Worm (Caenorhabditis elegans): ENCODE results near the gene par-3.

The par-3 gene

DNA sequence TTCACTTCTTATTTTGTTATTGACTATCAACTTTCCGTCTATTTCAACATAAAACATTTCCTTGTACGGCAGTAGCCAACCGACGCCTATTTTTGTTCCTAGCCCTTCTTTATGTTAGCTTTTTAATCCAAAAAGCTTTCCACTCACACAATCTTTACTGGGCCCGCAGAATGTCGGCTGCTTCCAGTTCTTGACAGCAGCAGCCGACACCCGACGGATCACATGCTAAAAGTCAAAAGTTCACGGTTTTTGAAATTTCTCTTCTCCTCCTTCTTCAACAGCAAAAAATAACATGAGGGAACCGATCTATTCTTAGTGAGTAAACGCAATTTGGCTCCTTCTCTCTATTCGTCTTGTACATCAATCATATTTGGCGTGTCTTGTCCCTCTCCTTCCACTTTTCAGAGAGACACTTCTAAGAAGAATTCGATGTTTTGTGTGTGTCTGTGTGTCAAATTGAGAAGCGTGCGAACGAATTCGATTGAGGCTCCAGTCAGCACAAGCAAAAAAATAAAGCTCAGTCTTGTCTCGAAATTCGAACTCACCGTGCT lies 31.5 kb upstream of the par-3 start:
- TF ChIP-seq lin-14 (GFP tag; optimal IDR thresholded peaks at IDR 0.05) (peak; percentile 69), egl-27 (tag; optimal IDR thresholded peaks at IDR 0.05) (no peak), unc-30 (tag; optimal IDR thresholded peaks at IDR 0.05) (no peak), nhr-11 (tag; optimal IDR thresholded peaks at IDR 0.05) (no peak), snpc-4 (tag; optimal IDR thresholded peaks at IDR 0.05) (peak; percentile 87), ces-1 (GFP tag; optimal IDR thresholded peaks at IDR 0.05) (peak; percentile 45), fkh-10 (GFP tag; optimal IDR thresholded peaks at IDR 0.05) (peak; percentile 89), lir-3 (tag; optimal IDR thresholded peaks at IDR 0.05; ENCODE audit: poor library complexity) (no peak)

DNA sequence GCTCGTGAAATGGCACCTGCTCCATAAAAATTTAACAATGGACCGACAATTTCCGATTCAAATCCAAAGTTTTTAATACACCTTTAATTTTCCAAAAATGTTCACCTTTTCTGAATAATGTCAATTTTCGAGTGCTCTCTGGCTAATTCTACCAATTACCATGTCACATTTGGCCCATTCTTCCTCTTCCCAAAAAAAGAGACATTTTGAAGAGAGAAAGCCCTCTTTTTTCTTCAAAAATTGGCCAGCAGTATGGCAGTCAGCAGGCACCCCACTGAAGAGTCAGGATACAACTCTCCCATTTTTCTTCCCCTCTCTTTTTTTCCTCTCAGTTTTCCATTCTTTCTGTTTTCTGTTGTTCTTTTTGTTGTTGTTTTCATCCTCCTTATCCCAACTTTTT lies 29.5 kb upstream of the par-3 start:
- TF ChIP-seq efl-3 (GFP tag; optimal IDR thresholded peaks at IDR 0.05) (no peak), lin-14 (GFP tag; optimal IDR thresholded peaks at IDR 0.05) (peak; percentile 48), lin-39 (tag; optimal IDR thresholded peaks at IDR 0.05) (no peak)

- TF ChIP-seq mef-2 (tag; optimal IDR thresholded peaks at IDR 0.05), result no peak
- no peak for TF ChIP-seq ceh-82 (tag; optimal IDR thresholded peaks at IDR 0.05)
- TF ChIP-seq pqm-1 (tag; optimal IDR thresholded peaks at IDR 0.05), result no peak
- no peak for TF ChIP-seq tlp-1 (tag; optimal IDR thresholded peaks at IDR 0.05)
- no peak for TF ChIP-seq sup-37 (GFP tag; optimal IDR thresholded peaks at IDR 0.05)
- TF ChIP-seq lin-14 (GFP tag; optimal IDR thresholded peaks at IDR 0.05), result no peak
- no peak for TF ChIP-seq hpl-2 (GFP tag; optimal IDR thresholded peaks at IDR 0.05)
- TF ChIP-seq C16A3.4 (tag; optimal IDR thresholded peaks at IDR 0.05), result no peak
- TF ChIP-seq pax-3 (tag; optimal IDR thresholded peaks at IDR 0.05), result no peak
- TF ChIP-seq elt-3 (tag; optimal IDR thresholded peaks at IDR 0.05), result no peak
- TF ChIP-seq ceh-8 (GFP tag; optimal IDR thresholded peaks at IDR 0.05), result no peak
- TF ChIP-seq zag-1 (tag; optimal IDR thresholded peaks at IDR 0.05), result no peak
- no peak for TF ChIP-seq blmp-1 (tag; optimal IDR thresholded peaks at IDR 0.05)
- no peak for TF ChIP-seq egl-27 (tag; optimal IDR thresholded peaks at IDR 0.05)
Measured at ce11 chrIII:5635179-5635578, 28.9 kb upstream of the par-3 start, which contains the start of gene ckk-1. ckk-1 (plus strand) TSS chrIII:5635479.

ce11 chrIII:5637297-5637876 lies 26.6 kb upstream of the par-3 start:
- TF ChIP-seq nhr-19 (GFP tag; conservative IDR thresholded peaks at IDR 0.05), result peak; percentile 90
- TF ChIP-seq snpc-4 (tag; optimal IDR thresholded peaks at IDR 0.05), result peak; percentile 53
- peak; percentile 81 for TF ChIP-seq grh-1 (GFP tag; IDR thresholded peaks at IDR 0.05)
- TF ChIP-seq isw-1 (GFP tag; IDR thresholded peaks at IDR 0.05), result peak; percentile 30; the same call in 1 of the 2 replicates
- TF ChIP-seq unc-98 (GFP tag; IDR thresholded peaks at IDR 0.05), result 0 out of 2 replicates have a peak, but pooled peaks have one; percentile 31
- peak; percentile 52; the same call in 1 of the 2 replicates for TF ChIP-seq ceh-88 (GFP tag; IDR thresholded peaks at IDR 0.05)
- peak; percentile 72; the same call in 1 of the 2 replicates for TF ChIP-seq mab-9 (GFP tag; IDR thresholded peaks at IDR 0.05)
- peak; percentile 24 for TF ChIP-seq nhr-71 (tag; optimal IDR thresholded peaks at IDR 0.05)
- TF ChIP-seq lin-14 (GFP tag; optimal IDR thresholded peaks at IDR 0.05), result peak; percentile 23
- peak; percentile 51 for TF ChIP-seq rnt-1 (tag; optimal IDR thresholded peaks at IDR 0.05)

DNA sequence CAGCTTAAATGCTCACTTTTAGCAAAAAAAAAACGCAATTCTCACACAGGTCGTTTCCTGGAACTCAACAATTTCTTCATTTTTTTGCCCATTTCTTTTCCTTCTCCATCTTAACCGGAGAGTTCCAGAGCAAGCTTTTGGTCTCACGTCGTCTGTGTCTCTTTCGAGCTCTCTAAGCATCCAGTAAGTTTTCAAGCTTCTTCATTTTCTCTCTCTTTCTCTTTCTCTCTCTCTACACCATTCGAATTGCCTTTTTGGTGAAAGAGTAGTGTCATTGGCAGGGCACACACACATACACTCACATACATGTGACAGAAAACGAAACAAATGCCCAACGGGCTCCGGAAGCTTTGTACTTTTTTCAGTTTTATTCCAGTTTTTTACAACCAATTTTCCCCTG lies 24.1 kb upstream of the par-3 start:
- no peak for TF ChIP-seq hpl-2 (GFP tag; optimal IDR thresholded peaks at IDR 0.05)
- no peak for TF ChIP-seq lin-15B (tag; optimal IDR thresholded peaks at IDR 0.05)
- TF ChIP-seq ama-1 (optimal IDR thresholded peaks at IDR 0.05), result no peak
- peak; percentile 15 for TF ChIP-seq mep-1 (tag; optimal IDR thresholded peaks at IDR 0.05)
- no peak for TF ChIP-seq C16A3.4 (tag; optimal IDR thresholded peaks at IDR 0.05)
- TF ChIP-seq nhr-47 (tag; optimal IDR thresholded peaks at IDR 0.05), result peak; percentile 74
- TF ChIP-seq egl-27 (tag; optimal IDR thresholded peaks at IDR 0.05), result no peak
- TF ChIP-seq vab-15 (tag; optimal IDR thresholded peaks at IDR 0.05), result no peak
- no peak for TF ChIP-seq jun-1 (tag; optimal IDR thresholded peaks at IDR 0.05)
- peak in 1 of 2 experiments; percentile 42 for TF ChIP-seq lin-35 (GFP tag; optimal IDR thresholded peaks at IDR 0.05)
- TF ChIP-seq dpl-1 (GFP tag; optimal IDR thresholded peaks at IDR 0.05), result peak in 1 of 3 experiments; percentile 28
- peak; percentile 34 for TF ChIP-seq mef-2 (tag; optimal IDR thresholded peaks at IDR 0.05)
- no peak for TF ChIP-seq grh-1 (GFP tag; IDR thresholded peaks at IDR 0.05)
- TF ChIP-seq nhr-11 (tag; optimal IDR thresholded peaks at IDR 0.05), result peak; percentile 15
- no peak for TF ChIP-seq mab-9 (GFP tag; IDR thresholded peaks at IDR 0.05)
- no peak for TF ChIP-seq nhr-90 (tag; optimal IDR thresholded peaks at IDR 0.05; ENCODE audit: poor library complexity)
- TF ChIP-seq rnt-1 (tag; optimal IDR thresholded peaks at IDR 0.05), result peak; percentile 16
- TF ChIP-seq dsc-1 (tag; optimal IDR thresholded peaks at IDR 0.05), result peak; percentile 43
- no peak for TF ChIP-seq C34B4.2 (tag; optimal IDR thresholded peaks at IDR 0.05)
- peak; percentile 2 for TF ChIP-seq lin-13 (GFP tag; optimal IDR thresholded peaks at IDR 0.05)
- peak; percentile 57 for TF ChIP-seq egl-13 (tag; optimal IDR thresholded peaks at IDR 0.05)
